Worm (Caenorhabditis elegans): ENCODE measurements around the gene mma-1.

The mma-1 gene

DNA sequence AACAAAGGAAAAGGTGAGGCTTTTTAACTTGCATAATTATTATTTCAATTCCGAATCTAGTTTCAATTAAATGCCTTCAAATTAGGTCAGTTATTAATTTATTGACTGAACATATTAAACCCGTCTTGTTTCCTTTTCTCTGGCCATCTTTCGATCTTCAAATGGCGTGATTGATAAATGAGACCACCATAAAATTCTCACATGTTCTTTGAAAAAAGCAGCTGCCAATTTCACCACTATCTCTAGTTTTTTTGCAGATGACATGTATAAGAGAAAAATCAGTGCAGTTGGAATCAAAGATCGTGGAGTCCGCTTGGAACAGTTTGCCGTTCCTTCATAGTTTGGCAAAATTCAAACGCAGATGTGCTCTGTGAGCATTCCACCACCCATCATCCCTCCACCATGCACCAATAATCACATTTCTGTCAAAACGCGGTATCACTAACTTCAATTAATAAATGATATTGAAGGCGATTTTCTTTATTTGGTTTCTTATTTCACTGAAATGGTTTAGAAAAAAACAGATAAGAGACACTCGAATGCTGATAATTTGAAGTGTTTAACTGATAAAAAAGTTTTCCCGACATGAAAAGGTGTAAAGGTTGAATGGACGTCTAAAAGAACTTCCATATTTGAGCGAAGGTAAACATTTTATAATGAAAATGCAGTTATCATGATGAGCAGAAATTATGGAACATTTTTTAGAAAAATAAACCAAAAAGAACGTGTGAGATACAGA is 41.8 kb upstream of the mma-1 start (continued):
- TF ChIP-seq zag-1 (tag; optimal IDR thresholded peaks at IDR 0.05) (no peak), nhr-102 (tag; optimal IDR thresholded peaks at IDR 0.05) (no peak), nhr-25 (tag; optimal IDR thresholded peaks at IDR 0.05; ENCODE audit: borderline replicate concordance, insufficient read depth) (no peak), unc-130 (GFP tag; optimal IDR thresholded peaks at IDR 0.05) (no peak), dmd-8 (GFP tag; IDR thresholded peaks at IDR 0.05) (no peak), lin-29 (GFP tag; IDR thresholded peaks at IDR 0.05) (no peak), mxl-2 (GFP tag; conservative IDR thresholded peaks at IDR 0.05) (0 out of 2 replicates have a peak, but pooled peaks have one; percentile 38), F37D6.2 (tag; optimal IDR thresholded peaks at IDR 0.05) (no peak), tag-97 (GFP tag; IDR thresholded peaks at IDR 0.05) (no peak), egl-27 (tag; optimal IDR thresholded peaks at IDR 0.05) (no peak), fkh-10 (GFP tag; optimal IDR thresholded peaks at IDR 0.05) (no peak), lin-15B (tag; optimal IDR thresholded peaks at IDR 0.05) (no peak), snpc-1.2 (GFP tag; IDR thresholded peaks at IDR 0.05) (no peak), gei-8 (GFP tag; optimal IDR thresholded peaks at IDR 0.05) (no peak), dmd-9 (GFP tag; IDR thresholded peaks at IDR 0.05) (no peak)

DNA sequence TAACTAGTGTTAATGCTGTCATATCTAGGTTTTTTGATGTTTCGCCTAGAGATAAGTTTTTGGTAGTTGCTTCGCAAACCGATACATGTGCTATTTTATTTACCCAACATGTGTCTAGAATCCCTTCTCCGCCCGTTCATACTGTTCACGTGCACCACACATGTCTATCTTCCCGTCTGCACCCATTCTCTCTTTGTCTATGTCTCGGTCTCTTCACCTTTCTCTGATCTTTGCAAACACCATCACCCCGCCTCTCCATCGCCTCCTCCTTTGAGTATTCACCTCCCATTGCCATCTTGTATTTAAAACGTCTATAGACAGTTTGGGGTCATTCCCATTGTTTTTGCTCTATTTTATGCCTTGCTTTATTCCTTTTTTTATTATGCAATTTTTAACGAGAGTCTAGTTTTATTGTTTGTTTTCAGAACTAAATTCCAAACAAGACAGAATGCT is 41.2 kb upstream of the mma-1 start, which contains the start of gene F56H9.2:
TSS of gene F56H9.2 (plus strand) at position 426 of the 453 bp plus-strand sequence.
- TF ChIP-seq hlh-11 (tag; optimal IDR thresholded peaks at IDR 0.05) (peak; percentile 95), saeg-2 (GFP tag; IDR thresholded peaks at IDR 0.05) (peak; percentile 74; the same call in 1 of the 2 replicates), mdl-1 (tag; optimal IDR thresholded peaks at IDR 0.05) (peak; percentile 32 to 85), nhr-102 (tag; optimal IDR thresholded peaks at IDR 0.05) (peak; percentile 66), zag-1 (tag; optimal IDR thresholded peaks at IDR 0.05) (no peak), nhr-48 (tag; optimal IDR thresholded peaks at IDR 0.05) (peak; percentile 96), lsy-2 (tag; optimal IDR thresholded peaks at IDR 0.05) (peak; percentile 59 to 60), ztf-7 (tag; optimal IDR thresholded peaks at IDR 0.05) (peak; percentile 50), lin-1 (GFP tag; IDR thresholded peaks at IDR 0.05) (peak; percentile 60; the same call in 1 of the 2 replicates), nhr-111 (GFP tag; optimal IDR thresholded peaks at IDR 0.05) (no peak), Y105C5A.15 (GFP tag; IDR thresholded peaks at IDR 0.05) (no peak), nhr-6 (tag; optimal IDR thresholded peaks at IDR 0.05) (peak; percentile 88), rbr-2 (tag; optimal IDR thresholded peaks at IDR 0.05) (peak; percentile 48), T26A8.4 (GFP tag; IDR thresholded peaks at IDR 0.05) (no peak), nhr-77 (tag; optimal IDR thresholded peaks at IDR 0.05) (peak; percentile 59), R02D3.7 (tag; optimal IDR thresholded peaks at IDR 0.05) (no peak), snpc-1.2 (GFP tag; IDR thresholded peaks at IDR 0.05) (no peak), jun-1 (tag; optimal IDR thresholded peaks at IDR 0.05) (peak; percentile 23), madf-9 (GFP tag; conservative IDR thresholded peaks at IDR 0.05) (no peak; the same call in 1 of the 2 replicates), zip-11 (GFP tag; IDR thresholded peaks at IDR 0.05) (no peak), set-16 (GFP tag; IDR thresholded peaks at IDR 0.05) (no peak), nhr-10 (tag; optimal IDR thresholded peaks at IDR 0.05) (peak; percentile 30), spr-3 (GFP tag; optimal IDR thresholded peaks at IDR 0.05) (no peak), Y75B8A.6 (GFP tag; IDR thresholded peaks at IDR 0.05) (no peak), ceh-82 (tag; optimal IDR thresholded peaks at IDR 0.05) (no peak), mdt-29 (GFP tag; IDR thresholded peaks at IDR 0.05) (peak; percentile 36; the same call in 1 of the 2 replicates), pha-4 (GFP tag; IDR thresholded peaks at IDR 0.05) (peak; percentile 55; the same call in 1 of the 2 replicates), pha-4 (tag; optimal IDR thresholded peaks at IDR 0.05) (no peak), zfp-3 (GFP tag; conservative IDR thresholded peaks at IDR 0.05) (no peak; the same call in 1 of the 2 replicates), daf-16 (GFP tag; optimal IDR thresholded peaks at IDR 0.05) (peak; percentile 52 to 55), daf-16 (tag; optimal IDR thresholded peaks at IDR 0.05) (peak; percentile 94), php-3 (GFP tag; IDR thresholded peaks at IDR 0.05) (peak; percentile 95), ceh-62 (tag; optimal IDR thresholded peaks at IDR 0.05) (no peak), snpc-4 (tag; optimal IDR thresholded peaks at IDR 0.05) (no peak), pqm-1 (tag; optimal IDR thresholded peaks at IDR 0.05) (no peak), lim-7 (GFP tag; IDR thresholded peaks at IDR 0.05) (no peak), dve-1 (tag; optimal IDR thresholded peaks at IDR 0.05; ENCODE audit: insufficient read depth) (peak; percentile 86)

All from whole organism, L4 larva.